Worm (Caenorhabditis elegans): ENCODE results near the gene T16A1.10.
"Not testable (repeated sequence)": the region's sequence is repeated elsewhere in the genome, so short reads cannot be mapped to it uniquely, and the experiment has no call there.

T16A1.10 gene

ce11 chrII:2063989-2064388 is 27.9 kb downstream of the T16A1.10 start, which contains the start of gene F07E5.13:
Gene F07E5.13 (minus strand): TSS chrII:2064089.
- TF ChIP-seq F13C5.2 (tag; optimal IDR thresholded peaks at IDR 0.05) (no peak), ceh-13 (GFP tag; optimal IDR thresholded peaks at IDR 0.05) (no peak), ama-1 (optimal IDR thresholded peaks at IDR 0.05) (no peak), tbx-11 (GFP tag; IDR thresholded peaks at IDR 0.05) (no peak), hmbx-1 (tag; optimal IDR thresholded peaks at IDR 0.05) (no peak), tra-4 (tag; optimal IDR thresholded peaks at IDR 0.05) (no peak), B0310.2 (tag; optimal IDR thresholded peaks at IDR 0.05) (no peak), tbx-37 (GFP tag; conservative IDR thresholded peaks at IDR 0.05) (no peak), flt-1 (GFP tag; IDR thresholded peaks at IDR 0.05) (no peak), aly-1 (tag; optimal IDR thresholded peaks at IDR 0.05) (no peak), scrt-1 (GFP tag; IDR thresholded peaks at IDR 0.05) (no peak)

- TF ChIP-seq hnd-1 (tag; optimal IDR thresholded peaks at IDR 0.05), result no peak
- no peak for TF ChIP-seq scrt-1 (GFP tag; IDR thresholded peaks at IDR 0.05)
- no peak for TF ChIP-seq aly-1 (tag; optimal IDR thresholded peaks at IDR 0.05)
- TF ChIP-seq hmg-4 (GFP tag; optimal IDR thresholded peaks at IDR 0.05), result no peak
- TF ChIP-seq B0310.2 (tag; optimal IDR thresholded peaks at IDR 0.05), result no peak
- TF ChIP-seq pes-1 (GFP tag; IDR thresholded peaks at IDR 0.05), result no peak
- no peak for TF ChIP-seq tbx-37 (GFP tag; conservative IDR thresholded peaks at IDR 0.05)
- TF ChIP-seq hmbx-1 (tag; optimal IDR thresholded peaks at IDR 0.05), result no peak
- no peak for TF ChIP-seq ama-1 (optimal IDR thresholded peaks at IDR 0.05)
- TF ChIP-seq sea-1 (GFP tag; conservative IDR thresholded peaks at IDR 0.05), result no peak
- TF ChIP-seq ets-7 (tag; optimal IDR thresholded peaks at IDR 0.05), result no peak
- no peak for TF ChIP-seq tra-4 (tag; optimal IDR thresholded peaks at IDR 0.05)
- no peak for TF ChIP-seq ceh-36 (tag; optimal IDR thresholded peaks at IDR 0.05)
- no peak for TF ChIP-seq F13C5.2 (tag; optimal IDR thresholded peaks at IDR 0.05)
- no peak for TF ChIP-seq tbx-11 (GFP tag; IDR thresholded peaks at IDR 0.05)
- no peak for TF ChIP-seq ceh-13 (GFP tag; optimal IDR thresholded peaks at IDR 0.05)
- TF ChIP-seq flt-1 (GFP tag; IDR thresholded peaks at IDR 0.05), result no peak
Measured at ce11 chrII:2058985-2059384, 32.9 kb downstream of the T16A1.10 start, which contains the start of gene F07E5.5. Gene F07E5.5 (minus strand): TSS chrII:2059070.

ce11 chrII:2051372-2051771 is 40.5 kb downstream of the T16A1.10 start, which contains the start of gene fbxb-35:
Gene fbxb-35 (plus strand): TSS chrII:2051672.
- no peak for TF ChIP-seq scrt-1 (GFP tag; IDR thresholded peaks at IDR 0.05)
- no peak for TF ChIP-seq sea-1 (GFP tag; conservative IDR thresholded peaks at IDR 0.05)
- no peak for TF ChIP-seq tbx-11 (GFP tag; IDR thresholded peaks at IDR 0.05)

ce11 chrII:2046556-2046955 is 45.3 kb downstream of the T16A1.10 start, which contains the start of gene math-1:
Gene math-1 (minus strand): TSS chrII:2046656.
- not testable (repeated sequence) for TF ChIP-seq hnd-1 (tag; optimal IDR thresholded peaks at IDR 0.05); sea-1 (GFP tag; conservative IDR thresholded peaks at IDR 0.05); ama-1 (optimal IDR thresholded peaks at IDR 0.05)

- TF ChIP-seq tra-4 (tag; optimal IDR thresholded peaks at IDR 0.05) (no peak), flt-1 (GFP tag; IDR thresholded peaks at IDR 0.05) (no peak), tbx-37 (GFP tag; conservative IDR thresholded peaks at IDR 0.05) (no peak), B0310.2 (tag; optimal IDR thresholded peaks at IDR 0.05) (no peak), F13C5.2 (tag; optimal IDR thresholded peaks at IDR 0.05) (no peak), hnd-1 (tag; optimal IDR thresholded peaks at IDR 0.05) (no peak), ceh-36 (tag; optimal IDR thresholded peaks at IDR 0.05) (no peak), ets-7 (tag; optimal IDR thresholded peaks at IDR 0.05) (no peak), hmbx-1 (tag; optimal IDR thresholded peaks at IDR 0.05) (no peak), tbx-11 (GFP tag; IDR thresholded peaks at IDR 0.05) (no peak), sea-1 (GFP tag; conservative IDR thresholded peaks at IDR 0.05) (no peak), ceh-13 (GFP tag; optimal IDR thresholded peaks at IDR 0.05) (no peak), ama-1 (optimal IDR thresholded peaks at IDR 0.05) (no peak), aly-1 (tag; optimal IDR thresholded peaks at IDR 0.05) (no peak), pes-1 (GFP tag; IDR thresholded peaks at IDR 0.05) (no peak), scrt-1 (GFP tag; IDR thresholded peaks at IDR 0.05) (no peak)
Measured at ce11 chrII:2045505-2045904, 46.4 kb downstream of the T16A1.10 start, which contains the start of gene bath-24. Gene bath-24 (minus strand): TSS chrII:2045605.

ce11 chrII:2042447-2042846 is 49.4 kb downstream of the T16A1.10 start, which contains the start of gene bath-20:
Gene bath-20 (minus strand): TSS chrII:2042547.
- TF ChIP-seq tbx-37 (GFP tag; conservative IDR thresholded peaks at IDR 0.05) (no peak), ets-7 (tag; optimal IDR thresholded peaks at IDR 0.05) (no peak), ceh-13 (GFP tag; optimal IDR thresholded peaks at IDR 0.05) (no peak), scrt-1 (GFP tag; IDR thresholded peaks at IDR 0.05) (no peak), hmbx-1 (tag; optimal IDR thresholded peaks at IDR 0.05) (no peak), F13C5.2 (tag; optimal IDR thresholded peaks at IDR 0.05) (no peak), ama-1 (optimal IDR thresholded peaks at IDR 0.05) (no peak), sea-1 (GFP tag; conservative IDR thresholded peaks at IDR 0.05) (no peak), pes-1 (GFP tag; IDR thresholded peaks at IDR 0.05) (no peak)
